Fruit fly (Drosophila melanogaster) S2 (cell line): ENCODE results near the gene solo.

Source experiments
- CG8478 ChIP-seq: fragments of >200 bp; optimal IDR thresholded peaks from 2 replicates; lab custom pipeline; 2018
- CTCF ChIP-seq, 2 experiments: fragments of >200 bp; optimal IDR thresholded peaks; 2 replicates each; lab custom pipeline; 2018

DNA sequence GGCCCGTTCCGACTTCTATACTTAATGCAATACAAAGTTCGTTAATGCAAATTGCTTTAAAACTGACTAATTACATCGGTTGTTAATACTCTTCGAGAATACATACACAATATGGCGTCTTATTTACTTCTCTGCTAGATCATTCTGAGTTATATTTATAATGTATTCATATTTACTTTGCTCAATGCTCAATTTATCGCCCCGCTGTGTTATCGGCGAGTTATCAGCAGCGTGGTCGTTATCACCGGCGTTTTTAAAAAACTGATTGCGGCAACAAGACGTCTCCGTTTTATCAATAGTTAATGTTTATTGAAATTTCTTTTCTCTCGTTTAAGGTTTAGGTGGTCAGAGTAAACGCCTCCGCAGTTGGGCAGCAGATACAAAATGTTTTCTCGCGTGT, 2.5 kb upstream of the solo start:
- TF ChIP-seq CG8478 (no peak), CTCF (optimal IDR thresholded peaks at IDR 0.05; lab: Kevin White, UChicago) (no peak)
